Worm (Caenorhabditis elegans): Measurements from ENCODE around the gene R53.5.

The R53.5 gene

DNA sequence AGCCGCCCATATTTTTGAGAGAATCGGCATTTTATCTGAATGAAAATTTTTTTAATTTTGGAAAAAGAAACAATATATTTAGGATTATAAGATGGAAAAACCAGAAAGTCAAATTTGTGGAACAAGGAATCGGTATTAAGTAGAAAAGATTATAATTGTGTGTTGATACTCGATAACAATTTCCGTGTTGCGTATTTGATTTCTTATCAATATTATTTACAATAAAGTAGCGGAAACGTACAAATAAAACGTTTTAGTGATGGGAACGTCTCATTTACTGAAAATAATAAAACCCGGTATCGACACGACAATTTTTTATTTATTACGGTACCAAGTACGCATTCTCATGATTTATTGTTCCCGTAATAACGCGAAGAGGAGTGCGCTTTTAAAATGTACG, 33.4 kb downstream of the R53.5 start, which contains the start of gene C05C10.3:
Gene C05C10.3, minus strand, starts transcription at position 35 of the 400 bp plus-strand sequence.
- TF ChIP-seq tbx-8 (GFP tag; optimal IDR thresholded peaks at IDR 0.05) (no peak), lsy-2 (tag; optimal IDR thresholded peaks at IDR 0.05) (no peak), unc-39 (tag; optimal IDR thresholded peaks at IDR 0.05) (no peak)

ce11 chrII:9935664-9936063, 34.6 kb downstream of the R53.5 start:
- no peak for TF ChIP-seq nhr-76 (tag; optimal IDR thresholded peaks at IDR 0.05)
- no peak for TF ChIP-seq flh-1 (GFP tag; optimal IDR thresholded peaks at IDR 0.05)
- no peak for TF ChIP-seq nhr-2 (tag; optimal IDR thresholded peaks at IDR 0.05)
- TF ChIP-seq mls-2 (tag; optimal IDR thresholded peaks at IDR 0.05) = no peak
- TF ChIP-seq pha-4 (tag; optimal IDR thresholded peaks at IDR 0.05) = no peak
- no peak for TF ChIP-seq ceh-83 (GFP tag; optimal IDR thresholded peaks at IDR 0.05)
- TF ChIP-seq lin-13 (tag; optimal IDR thresholded peaks at IDR 0.05) = no peak
- no peak for TF ChIP-seq nhr-12 (tag; optimal IDR thresholded peaks at IDR 0.05)
- no peak for TF ChIP-seq bed-3 (GFP tag; optimal IDR thresholded peaks at IDR 0.05)
- no peak for TF ChIP-seq nhr-28 (tag; optimal IDR thresholded peaks at IDR 0.05)
- no peak for TF ChIP-seq tbx-8 (GFP tag; optimal IDR thresholded peaks at IDR 0.05)
- TF ChIP-seq mep-1 (tag; optimal IDR thresholded peaks at IDR 0.05) = no peak
- TF ChIP-seq ceh-39 (tag; optimal IDR thresholded peaks at IDR 0.05) = no peak
- no peak for TF ChIP-seq sptf-1 (tag; optimal IDR thresholded peaks at IDR 0.05)
- TF ChIP-seq ceh-43 (GFP tag; optimal IDR thresholded peaks at IDR 0.05) = no peak
- no peak for TF ChIP-seq drap-1 (GFP tag; optimal IDR thresholded peaks at IDR 0.05)
- no peak for TF ChIP-seq lsy-2 (tag; optimal IDR thresholded peaks at IDR 0.05)
- no peak for TF ChIP-seq sem-2 (GFP tag; optimal IDR thresholded peaks at IDR 0.05)
- TF ChIP-seq cnd-1 (tag; optimal IDR thresholded peaks at IDR 0.05) = no peak
- TF ChIP-seq elt-3 (tag; optimal IDR thresholded peaks at IDR 0.05) = no peak

ce11 chrII:9935044-9935599, 35.2 kb downstream of the R53.5 start:
- TF ChIP-seq ztf-11 (tag; optimal IDR thresholded peaks at IDR 0.05) (no peak), zip-8 (tag; optimal IDR thresholded peaks at IDR 0.05) (no peak), unc-120 (tag; optimal IDR thresholded peaks at IDR 0.05; ENCODE audit: poor library complexity, severe bottlenecking) (no peak), M03D4.4 (tag; optimal IDR thresholded peaks at IDR 0.05) (no peak)

ce11 chrII:9934570-9934969, 35.7 kb downstream of the R53.5 start:
- TF ChIP-seq elt-3 (tag; optimal IDR thresholded peaks at IDR 0.05) (no peak), lin-13 (tag; optimal IDR thresholded peaks at IDR 0.05) (no peak), flh-1 (GFP tag; optimal IDR thresholded peaks at IDR 0.05) (no peak), nhr-237 (tag; optimal IDR thresholded peaks at IDR 0.05) (no peak), sem-2 (GFP tag; optimal IDR thresholded peaks at IDR 0.05) (no peak), unc-120 (tag; optimal IDR thresholded peaks at IDR 0.05; ENCODE audit: poor library complexity, severe bottlenecking) (no peak), nhr-28 (tag; optimal IDR thresholded peaks at IDR 0.05) (no peak), unc-39 (tag; optimal IDR thresholded peaks at IDR 0.05) (no peak), hlh-1 (tag; optimal IDR thresholded peaks at IDR 0.05) (no peak), nhr-12 (tag; optimal IDR thresholded peaks at IDR 0.05) (no peak), unc-62 (GFP tag; optimal IDR thresholded peaks at IDR 0.05) (no peak), M03D4.4 (tag; optimal IDR thresholded peaks at IDR 0.05) (no peak), mep-1 (tag; optimal IDR thresholded peaks at IDR 0.05) (no peak), nhr-76 (tag; optimal IDR thresholded peaks at IDR 0.05) (no peak), drap-1 (GFP tag; optimal IDR thresholded peaks at IDR 0.05) (no peak), snpc-4 (tag; optimal IDR thresholded peaks at IDR 0.05) (no peak), ztf-11 (tag; optimal IDR thresholded peaks at IDR 0.05) (no peak), sptf-1 (tag; optimal IDR thresholded peaks at IDR 0.05) (no peak), elt-1 (tag; optimal IDR thresholded peaks at IDR 0.05; ENCODE audit: borderline replicate concordance, insufficient read depth) (no peak)

ce11 chrII:9933947-9934383, 36.3 kb downstream of the R53.5 start:
- no peak for TF ChIP-seq mab-5 (tag; optimal IDR thresholded peaks at IDR 0.05)
- no peak for TF ChIP-seq nhr-76 (tag; optimal IDR thresholded peaks at IDR 0.05)
- no peak for TF ChIP-seq pha-4 (tag; optimal IDR thresholded peaks at IDR 0.05)
- no peak for TF ChIP-seq unc-62 (GFP tag; optimal IDR thresholded peaks at IDR 0.05)
- no peak for TF ChIP-seq sptf-1 (tag; optimal IDR thresholded peaks at IDR 0.05)
- TF ChIP-seq nhr-237 (tag; optimal IDR thresholded peaks at IDR 0.05) = no peak
- no peak for TF ChIP-seq lin-32 (GFP tag; optimal IDR thresholded peaks at IDR 0.05)
- no peak for TF ChIP-seq lin-13 (tag; optimal IDR thresholded peaks at IDR 0.05)
- no peak for TF ChIP-seq drap-1 (GFP tag; optimal IDR thresholded peaks at IDR 0.05)
- TF ChIP-seq blmp-1 (tag; optimal IDR thresholded peaks at IDR 0.05) = no peak
- no peak for TF ChIP-seq nhr-12 (tag; optimal IDR thresholded peaks at IDR 0.05)
- no peak for TF ChIP-seq ceh-39 (tag; optimal IDR thresholded peaks at IDR 0.05)

All from whole organism, mixed stage, embryonic.